Worm (Caenorhabditis elegans): ENCODE results near the gene C05E4.7.

ce11 chrV:719731-720130 lies 22.2 kb upstream of the C05E4.7 start, which contains the start of gene srbc-40:
- TF ChIP-seq fkh-10 (GFP tag; optimal IDR thresholded peaks at IDR 0.05) (no peak), pqm-1 (tag; optimal IDR thresholded peaks at IDR 0.05) (no peak), ceh-30 (tag; optimal IDR thresholded peaks at IDR 0.05) (no peak), K02D7.2 (tag; optimal IDR thresholded peaks at IDR 0.05) (no peak), ceh-9 (tag; optimal IDR thresholded peaks at IDR 0.05) (no peak), ama-1 (optimal IDR thresholded peaks at IDR 0.05) (no peak), pha-4 (tag; optimal IDR thresholded peaks at IDR 0.05) (no peak), C08G9.2 (tag; optimal IDR thresholded peaks at IDR 0.05) (no peak)

Measured in whole organism, late embryonic.